Worm (Caenorhabditis elegans) whole organism, L2 larva: ENCODE measurements around the gene F26H11.8.
A peak's percentile ranks its signal among the peaks of the same experiment; 100 is the strongest.

Source experiments
- C34F6.9 ChIP-seq: fragments of 150-350 bp; optimal IDR thresholded peaks from 2 replicates; lab custom pipeline; 2014; ENCODE audit warnings: missing biosample characterization, missing genetic modification characterization
- F13H6.1 ChIP-seq: sonication (generic microtip); optimal IDR thresholded peaks from 2 replicates; lab custom pipeline; 2016; ENCODE audit warnings: missing genetic modification characterization, missing compliant biosample characterization
- R02D3.7 ChIP-seq: fragments of 150-350 bp; optimal IDR thresholded peaks from 2 replicates; lab custom pipeline; 2014; ENCODE audit warnings: missing biosample characterization, missing genetic modification characterization
- Y55F3AM.14 ChIP-seq: fragments of 200-800 bp; sonication (Bioruptor generic); optimal IDR thresholded peaks from 2 replicates; lab custom pipeline; 2018; ENCODE audit warnings: mild to moderate bottlenecking, missing genetic modification characterization, missing compliant biosample characterization
- ZK546.5 ChIP-seq: sonication (generic microtip); optimal IDR thresholded peaks from 2 replicates; lab custom pipeline; 2017; ENCODE audit warnings: missing biosample characterization, missing genetic modification characterization
- alr-1 ChIP-seq: fragments of 150-350 bp; optimal IDR thresholded peaks from 2 replicates; lab custom pipeline; 2014; ENCODE audit warnings: missing biosample characterization, missing genetic modification characterization
- ceh-16 ChIP-seq: fragments of 150-350 bp; optimal IDR thresholded peaks from 2 replicates; lab custom pipeline; 2014; ENCODE audit warnings: missing biosample characterization, missing genetic modification characterization
- ceh-82 ChIP-seq: fragments of 150-350 bp; optimal IDR thresholded peaks from 2 replicates; lab custom pipeline; 2014; ENCODE audit warnings: missing biosample characterization, missing genetic modification characterization
- crh-2 ChIP-seq: sonication (generic microtip); optimal IDR thresholded peaks from 2 replicates; lab custom pipeline; 2017; ENCODE audit warnings: missing biosample characterization, missing genetic modification characterization
- dmd-4 ChIP-seq: sonication (generic microtip); optimal IDR thresholded peaks from 2 replicates; lab custom pipeline; 2017; ENCODE audit warnings: missing biosample characterization, missing genetic modification characterization
- egl-27 ChIP-seq: sonication (generic microtip); optimal IDR thresholded peaks from 3 replicates; lab custom pipeline; 2017; ENCODE audit warnings: missing biosample characterization, missing genetic modification reagents, missing genetic modification characterization
- elt-1 ChIP-seq: fragments of 150-350 bp; optimal IDR thresholded peaks from 2 replicates; lab custom pipeline; 2014; ENCODE audit warnings: missing biosample characterization, missing genetic modification characterization
- gmeb-1 ChIP-seq: fragments of 150-350 bp; optimal IDR thresholded peaks from 2 replicates; lab custom pipeline; 2014; ENCODE audit warnings: missing biosample characterization, missing genetic modification characterization
- lin-11 ChIP-seq: fragments of 150-350 bp; sonication (generic microtip); optimal IDR thresholded peaks from 2 replicates; lab custom pipeline; 2014; ENCODE audit warnings: missing biosample characterization, missing genetic modification characterization, inconsistent platforms, mixed read lengths
- lin-13 ChIP-seq: fragments of 150-350 bp; optimal IDR thresholded peaks from 2 replicates; lab custom pipeline; 2014; ENCODE audit warnings: missing biosample characterization, missing genetic modification reagents, missing genetic modification characterization
- lin-39 ChIP-seq: fragments of 150-350 bp; optimal IDR thresholded peaks from 2 replicates; lab custom pipeline; 2014; ENCODE audit warnings: missing biosample characterization, missing genetic modification reagents, missing genetic modification characterization
- lsy-2 ChIP-seq, 2 experiments: fragments of 150-350 bp in 1 of 2; sonication (generic microtip) in 1 of 2; optimal IDR thresholded peaks; 2 replicates each; lab custom pipeline; 2014 to 2017; ENCODE audit warnings: missing biosample characterization in 2 of 2, missing genetic modification characterization in 2 of 2
- mab-5 ChIP-seq: fragments of 150-350 bp; optimal IDR thresholded peaks from 2 replicates; lab custom pipeline; 2014; ENCODE audit warnings: missing biosample characterization, missing genetic modification characterization
- mbf-1 ChIP-seq: sonication (generic microtip); optimal IDR thresholded peaks from 2 replicates; lab custom pipeline; 2017; ENCODE audit warnings: missing biosample characterization, missing genetic modification characterization
- mdl-1 ChIP-seq, 2 experiments: fragments of 150-350 bp in 1 of 2; sonication (generic microtip) in 1 of 2; optimal IDR thresholded peaks; 2 replicates each; lab custom pipeline; 2017; ENCODE audit warnings: missing biosample characterization in 2 of 2, missing genetic modification characterization in 2 of 2
- nhr-10 ChIP-seq: sonication (generic microtip); optimal IDR thresholded peaks from 2 replicates; lab custom pipeline; 2017; ENCODE audit warnings: missing biosample characterization, missing genetic modification characterization
- nhr-11 ChIP-seq: fragments of 150-350 bp; optimal IDR thresholded peaks from 2 replicates; lab custom pipeline; 2014; ENCODE audit warnings: missing biosample characterization, missing genetic modification characterization
- nhr-12 ChIP-seq: fragments of 150-350 bp; optimal IDR thresholded peaks from 2 replicates; lab custom pipeline; 2014; ENCODE audit warnings: missing biosample characterization, missing genetic modification characterization
- nhr-129 ChIP-seq: fragments of 150-350 bp; optimal IDR thresholded peaks from 2 replicates; lab custom pipeline; 2014; ENCODE audit warnings: missing biosample characterization, missing genetic modification characterization
- nhr-21 ChIP-seq: fragments of 150-350 bp; optimal IDR thresholded peaks from 2 replicates; lab custom pipeline; 2014; ENCODE audit warnings: missing biosample characterization, missing genetic modification characterization
- nhr-23 ChIP-seq: fragments of 150-350 bp; optimal IDR thresholded peaks from 2 replicates; lab custom pipeline; 2014; ENCODE audit warnings: missing biosample characterization, missing genetic modification reagents, missing genetic modification characterization
- nhr-237 ChIP-seq: fragments of 150-350 bp; optimal IDR thresholded peaks from 2 replicates; lab custom pipeline; 2014; ENCODE audit warnings: missing biosample characterization, missing genetic modification characterization
- nhr-25 ChIP-seq: fragments of 150-350 bp; sonication (generic microtip); optimal IDR thresholded peaks from 3 replicates; lab custom pipeline; 2014; ENCODE audit warnings: missing biosample characterization, missing genetic modification characterization
- nhr-77 ChIP-seq: fragments of 150-350 bp; optimal IDR thresholded peaks from 2 replicates; lab custom pipeline; 2014; ENCODE audit warnings: missing biosample characterization, missing genetic modification characterization
- peb-1 ChIP-seq: fragments of 150-350 bp; optimal IDR thresholded peaks from 2 replicates; lab custom pipeline; 2014; ENCODE audit warnings: missing biosample characterization, missing genetic modification characterization
- sem-4 ChIP-seq: fragments of 150-350 bp; optimal IDR thresholded peaks from 2 replicates; lab custom pipeline; 2014; ENCODE audit warnings: missing biosample characterization, missing genetic modification reagents, missing genetic modification characterization
- skn-1 ChIP-seq: sonication (generic microtip); optimal IDR thresholded peaks from 2 replicates; lab custom pipeline; 2017; ENCODE audit warnings: missing biosample characterization, missing genetic modification characterization
- sma-3 ChIP-seq: sonication (generic microtip); optimal IDR thresholded peaks from 2 replicates; lab custom pipeline; 2016; ENCODE audit warnings: missing genetic modification reagents, missing genetic modification characterization, missing compliant biosample characterization
- sma-9 ChIP-seq, 2 experiments: fragments of 150-350 bp in 1 of 2; sonication (generic microtip) in 1 of 2; optimal IDR thresholded peaks; 2 replicates each; lab custom pipeline; 2014 to 2016; ENCODE audit warnings: missing genetic modification characterization in 2 of 2, mild to moderate bottlenecking in 1 of 2, missing biosample characterization in 1 of 2, missing compliant biosample characterization in 1 of 2, missing genetic modification reagents in 1 of 2, moderate library complexity in 1 of 2
- unc-39 ChIP-seq: fragments of 150-350 bp; optimal IDR thresholded peaks from 2 replicates; lab custom pipeline; 2014; ENCODE audit warnings: missing biosample characterization, missing genetic modification characterization
- unc-55 ChIP-seq: fragments of 150-350 bp; sonication (generic microtip); optimal IDR thresholded peaks from 3 replicates; lab custom pipeline; 2014; ENCODE audit warnings: missing biosample characterization, missing genetic modification reagents, missing genetic modification characterization
- unc-62 ChIP-seq: fragments of 150-350 bp; optimal IDR thresholded peaks from 2 replicates; lab custom pipeline; 2014; ENCODE audit warnings: missing biosample characterization, missing genetic modification reagents, missing genetic modification characterization
- zag-1 ChIP-seq: fragments of 150-350 bp; optimal IDR thresholded peaks from 2 replicates; lab custom pipeline; 2014; ENCODE audit warnings: missing biosample characterization, missing genetic modification characterization
- ztf-1 ChIP-seq: fragments of 200-800 bp; sonication (Bioruptor generic); conservative IDR thresholded peaks from 2 replicates; pipeline ENCODE4 v1.3.6; 2022; ENCODE audit warnings: missing genetic modification characterization, missing compliant biosample characterization
- ztf-11 ChIP-seq: sonication (generic microtip); optimal IDR thresholded peaks from 2 replicates; lab custom pipeline; 2017; ENCODE audit warnings: missing biosample characterization, missing genetic modification characterization
- ztf-4 ChIP-seq: fragments of 150-350 bp; optimal IDR thresholded peaks from 2 replicates; lab custom pipeline; 2014; ENCODE audit warnings: missing biosample characterization, missing genetic modification characterization

F26H11.8 gene

ce11 chrII:14349356-14349923 is 38.9 kb upstream of the F26H11.8 start, which contains the start of the genes Y54G11A.17, lin-7 and elof-1 (continued):
- TF ChIP-seq ztf-4 (tag; lab: Kevin White, UChicago) (peak; percentile 70), nhr-12 (tag; lab: Kevin White, UChicago) (no peak), lin-11 (tag; lab: Kevin White, UChicago) (peak; percentile 95), ceh-82 (peak; percentile 12), unc-55 (GFP tag; lab: Kevin White, UChicago) (peak; percentile 98), C34F6.9 (tag; lab: Kevin White, UChicago) (peak; percentile 96), gmeb-1 (tag; lab: Kevin White, UChicago) (peak; percentile 80), ZK546.5 (tag; lab: Kevin White, UChicago) (peak; percentile 94)

ce11 chrII:14350768-14351167 is 37.5 kb upstream of the F26H11.8 start:
- TF ChIP-seq Y55F3AM.14 (GFP tag; lab: Kevin White, UChicago) (no peak), peb-1 (tag; lab: Kevin White, UChicago) (no peak), mdl-1 (tag; optimal IDR thresholded peaks at IDR 0.05; lab: Kevin White, UChicago) (no peak), lsy-2 (tag; optimal IDR thresholded peaks at IDR 0.05; lab: Kevin White, UChicago) (peak in 1 of 2 experiments; percentile 15), unc-62 (GFP tag; lab: Kevin White, UChicago) (no peak)

- TF ChIP-seq mbf-1 (tag; lab: Kevin White, UChicago) (no peak), sma-9 (GFP tag; optimal IDR thresholded peaks at IDR 0.05; lab: Kevin White, UChicago) (no peak), sma-9 (tag; optimal IDR thresholded peaks at IDR 0.05; lab: Kevin White, UChicago) (no peak), unc-55 (GFP tag; lab: Kevin White, UChicago) (no peak), lin-11 (tag; lab: Kevin White, UChicago) (no peak), nhr-10 (no peak), F13H6.1 (tag; lab: Kevin White, UChicago) (no peak), ceh-82 (no peak), alr-1 (tag; lab: Kevin White, UChicago) (no peak), sma-3 (no peak), ZK546.5 (tag; lab: Kevin White, UChicago) (no peak), nhr-237 (tag; lab: Kevin White, UChicago) (no peak), crh-2 (tag; lab: Kevin White, UChicago) (no peak), ztf-1 (GFP tag; lab: Robert Waterston, UW) (no peak), sem-4 (no peak), unc-39 (tag; lab: Kevin White, UChicago) (no peak), nhr-21 (tag; lab: Kevin White, UChicago) (no peak), lsy-2 (tag; optimal IDR thresholded peaks at IDR 0.05; lab: Kevin White, UChicago) (no peak), elt-1 (tag; lab: Kevin White, UChicago) (no peak)
These were observed 37.0 kb upstream of the F26H11.8 start for ce11 chrII:14351352-14351751.

- TF ChIP-seq ztf-4 (tag; lab: Kevin White, UChicago) (no peak), ztf-11 (tag; lab: Kevin White, UChicago) (no peak), mdl-1 (tag; optimal IDR thresholded peaks at IDR 0.05; lab: Kevin White, UChicago) (peak; percentile 51 to 75), lin-39 (tag; lab: Kevin White, UChicago) (no peak), gmeb-1 (tag; lab: Kevin White, UChicago) (peak; percentile 90), crh-2 (tag; lab: Kevin White, UChicago) (peak; percentile 82), C34F6.9 (tag; lab: Kevin White, UChicago) (peak; percentile 91), sem-4 (peak; percentile 22), unc-55 (GFP tag; lab: Kevin White, UChicago) (peak; percentile 84), nhr-129 (tag; lab: Kevin White, UChicago) (peak; percentile 81), alr-1 (tag; lab: Kevin White, UChicago) (no peak), lin-13 (GFP tag; lab: Kevin White, UChicago) (peak; percentile 77), lsy-2 (tag; optimal IDR thresholded peaks at IDR 0.05; lab: Kevin White, UChicago) (peak; percentile 82 to 93), dmd-4 (tag; lab: Kevin White, UChicago) (no peak), R02D3.7 (tag; lab: Kevin White, UChicago) (no peak), Y55F3AM.14 (GFP tag; lab: Kevin White, UChicago) (peak; percentile 51), ztf-1 (GFP tag; lab: Robert Waterston, UW) (no peak), nhr-25 (peak; percentile 42), mab-5 (tag; lab: Kevin White, UChicago) (peak; percentile 53), nhr-23 (tag; lab: Kevin White, UChicago) (no peak), nhr-77 (tag; lab: Kevin White, UChicago) (no peak), ZK546.5 (tag; lab: Kevin White, UChicago) (peak; percentile 43), unc-39 (tag; lab: Kevin White, UChicago) (no peak), unc-62 (GFP tag; lab: Kevin White, UChicago) (no peak), sma-9 (GFP tag; optimal IDR thresholded peaks at IDR 0.05; lab: Kevin White, UChicago) (peak; percentile 63), sma-9 (tag; optimal IDR thresholded peaks at IDR 0.05; lab: Kevin White, UChicago) (no peak), mbf-1 (tag; lab: Kevin White, UChicago) (no peak), egl-27 (tag; lab: Kevin White, UChicago) (peak; percentile 10), skn-1 (tag; lab: Kevin White, UChicago) (no peak), elt-1 (tag; lab: Kevin White, UChicago) (no peak), ceh-82 (no peak), zag-1 (tag; lab: Kevin White, UChicago) (peak; percentile 39), nhr-11 (tag; lab: Kevin White, UChicago) (no peak), peb-1 (tag; lab: Kevin White, UChicago) (no peak), nhr-10 (no peak), ceh-16 (tag; lab: Kevin White, UChicago) (no peak), lin-11 (tag; lab: Kevin White, UChicago) (peak; percentile 7), F13H6.1 (tag; lab: Kevin White, UChicago) (peak; percentile 64)
These were observed 30.3 kb upstream of the F26H11.8 start, which contains the start of the genes agl-1 and pfs-2 for ce11 chrII:14357936-14358416. agl-1 (minus strand) TSS chrII:14358113. pfs-2 (plus strand) TSS chrII:14358366.
